Worm (Caenorhabditis elegans) whole organism, L1 larva: ENCODE data around the gene thn-1.

Experiments used
- C16A3.4 ChIP-seq: fragments of 150-350 bp; optimal IDR thresholded peaks from 2 replicates; lab custom pipeline; 2014; ENCODE audit warnings: missing biosample characterization, missing genetic modification characterization
- F16B12.6 ChIP-seq: fragments of 150-350 bp; optimal IDR thresholded peaks from 2 replicates; lab custom pipeline; 2014; ENCODE audit warnings: missing biosample characterization, missing genetic modification characterization
- blmp-1 ChIP-seq: fragments of 150-350 bp; optimal IDR thresholded peaks from 2 replicates; lab custom pipeline; 2014; ENCODE audit warnings: missing biosample characterization, missing genetic modification characterization
- ceh-8 ChIP-seq: fragments of 200-800 bp; sonication (Bioruptor generic); optimal IDR thresholded peaks from 2 replicates; lab custom pipeline; 2018; ENCODE audit warnings: mild to moderate bottlenecking, missing genetic modification characterization, moderate library complexity, missing compliant biosample characterization
- ceh-90 ChIP-seq: sonication (generic microtip); optimal IDR thresholded peaks from 2 replicates; lab custom pipeline; 2016; ENCODE audit warnings: missing genetic modification characterization, missing compliant biosample characterization
- efl-1 ChIP-seq, 4 experiments: fragments of 150-350 bp; optimal IDR thresholded peaks in 3 of 4; peaks in 1 of 4; 1 replicate in 1 of 4; 2 replicates in 3 of 4; lab custom pipeline; 2014; ENCODE audit warnings: missing biosample characterization in 2 of 4, missing genetic modification characterization in 2 of 4, missing genetic modification reagents in 2 of 4
- fkh-4 ChIP-seq: sonication (generic microtip); optimal IDR thresholded peaks from 2 replicates; lab custom pipeline; 2016; ENCODE audit warnings: missing compliant biosample characterization, missing genetic modification characterization, borderline replicate concordance
- hpl-2 ChIP-seq: fragments of 150-350 bp; optimal IDR thresholded peaks from 2 replicates; lab custom pipeline; 2014; ENCODE audit warnings: missing biosample characterization, missing genetic modification reagents, missing genetic modification characterization
- isw-1 ChIP-seq: fragments of 200-800 bp; sonication (Bioruptor generic); IDR thresholded peaks from 2 replicates; pipeline ENCODE4 v1.3.6; 2022; ENCODE audit warnings: missing genetic modification characterization, missing compliant biosample characterization
- jun-1 ChIP-seq: fragments of 150-350 bp; optimal IDR thresholded peaks from 2 replicates; lab custom pipeline; 2014; ENCODE audit warnings: missing biosample characterization, missing genetic modification reagents, missing genetic modification characterization
- lin-14 ChIP-seq: fragments of 200-800 bp; sonication (Bioruptor generic); optimal IDR thresholded peaks from 2 replicates; lab custom pipeline; 2018; ENCODE audit warnings: mild to moderate bottlenecking, missing genetic modification characterization, moderate library complexity, missing compliant biosample characterization
- mab-9 ChIP-seq: fragments of 200-800 bp; sonication (Bioruptor generic); IDR thresholded peaks from 2 replicates; pipeline ENCODE4 v1.3.6; 2022; ENCODE audit warnings: missing genetic modification reagents, missing genetic modification characterization, missing compliant biosample characterization
- mdl-1 ChIP-seq, 2 experiments: fragments of 150-350 bp; optimal IDR thresholded peaks; 2 replicates each; lab custom pipeline; 2014 to 2017; ENCODE audit warnings: missing biosample characterization in 2 of 2, missing genetic modification characterization in 2 of 2, inconsistent platforms in 1 of 2
- nhr-20 ChIP-seq: sonication (generic microtip); optimal IDR thresholded peaks from 2 replicates; lab custom pipeline; 2016; ENCODE audit warnings: mild to moderate bottlenecking, missing genetic modification characterization, missing compliant biosample characterization
- nhr-71 ChIP-seq: sonication (generic microtip); optimal IDR thresholded peaks from 2 replicates; lab custom pipeline; 2016; ENCODE audit warnings: mild to moderate bottlenecking, missing genetic modification characterization, moderate library complexity, missing compliant biosample characterization
- sup-37 ChIP-seq: fragments of 200-800 bp; sonication (Bioruptor generic); optimal IDR thresholded peaks from 2 replicates; lab custom pipeline; 2018; ENCODE audit warnings: mild to moderate bottlenecking, missing genetic modification characterization, missing compliant biosample characterization
- unc-62 ChIP-seq: fragments of 150-350 bp; optimal IDR thresholded peaks from 2 replicates; lab custom pipeline; 2014; ENCODE audit warnings: missing biosample characterization, missing genetic modification reagents, missing genetic modification characterization
- zag-1 ChIP-seq: fragments of 150-350 bp; optimal IDR thresholded peaks from 2 replicates; lab custom pipeline; 2014; ENCODE audit warnings: missing biosample characterization, missing genetic modification characterization
- ztf-11 ChIP-seq, 2 experiments: sonication (generic microtip); optimal IDR thresholded peaks; 2 replicates each; lab custom pipeline; 2016 to 2017; ENCODE audit warnings: missing genetic modification characterization in 2 of 2, missing biosample characterization in 1 of 2, missing compliant biosample characterization in 1 of 2

The thn-1 gene

DNA sequence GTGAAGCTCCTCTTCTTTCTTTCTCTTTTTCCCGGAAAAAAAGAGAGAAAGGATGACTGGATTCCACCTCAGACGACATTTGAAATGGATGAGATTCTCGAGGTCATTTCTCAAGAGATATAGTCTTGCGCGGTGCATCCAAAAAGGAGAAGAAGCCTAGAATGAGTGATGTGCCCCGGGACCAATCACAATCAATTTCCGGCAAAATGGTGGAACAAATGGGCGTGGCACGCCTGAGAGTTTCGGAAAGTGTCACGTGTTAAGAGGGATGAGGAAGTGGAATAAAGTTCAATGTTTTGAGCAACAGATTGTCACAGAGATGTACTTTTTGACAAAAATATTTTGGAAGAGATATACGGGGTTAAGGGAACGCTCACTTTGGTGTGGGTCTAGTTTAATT, 45.7 kb downstream of the thn-1 start:
- TF ChIP-seq efl-1 (optimal IDR thresholded peaks at IDR 0.05; lab: Kevin White, UChicago) = no peak
- peak in 1 of 2 experiments; percentile 56 for TF ChIP-seq efl-1 (GFP tag; optimal IDR thresholded peaks at IDR 0.05 in 1 of 2; lab: Kevin White, UChicago)
- no peak for TF ChIP-seq ztf-11 (tag; optimal IDR thresholded peaks at IDR 0.05; lab: Kevin White, UChicago)
- peak; percentile 68 for TF ChIP-seq lin-14 (GFP tag; lab: Kevin White, UChicago)
- TF ChIP-seq jun-1 (tag; lab: Kevin White, UChicago) = no peak
- no peak for TF ChIP-seq sup-37 (GFP tag; lab: Kevin White, UChicago)

DNA sequence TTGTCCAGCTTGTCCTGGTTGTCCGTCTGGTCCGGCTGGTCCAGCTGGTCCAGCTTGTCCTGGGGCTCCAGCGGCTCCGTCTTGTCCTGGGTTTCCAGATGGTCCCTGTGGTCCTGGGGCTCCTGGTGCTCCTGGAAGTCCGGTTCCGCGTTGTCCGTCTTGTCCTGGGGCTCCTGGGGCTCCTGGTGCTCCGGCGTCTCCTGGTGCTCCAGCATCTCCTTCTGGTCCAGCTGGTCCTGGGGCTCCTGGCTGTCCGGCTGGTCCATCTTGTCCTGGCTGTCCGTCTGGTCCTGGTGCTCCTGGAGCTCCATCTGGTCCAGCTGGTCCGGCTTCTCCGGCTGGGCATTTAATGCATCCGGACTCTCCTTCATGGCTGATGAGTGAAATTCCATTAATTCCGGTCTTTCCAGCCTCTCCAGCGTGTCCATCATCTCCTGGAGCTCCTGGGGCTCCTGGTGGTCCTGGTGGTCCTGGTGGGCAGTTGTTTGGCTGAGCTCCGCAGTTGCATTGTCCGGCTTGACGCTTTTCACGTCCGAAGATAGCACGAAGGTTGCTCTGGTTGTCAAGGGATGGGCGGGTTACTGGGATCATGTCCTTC, 47.9 kb downstream of the thn-1 start:
- TF ChIP-seq fkh-4 (tag; lab: Kevin White, UChicago) (no peak), nhr-20 (tag; lab: Kevin White, UChicago) (no peak), ceh-8 (GFP tag; lab: Kevin White, UChicago) (peak; percentile 48), hpl-2 (GFP tag; lab: Kevin White, UChicago) (no peak)

DNA sequence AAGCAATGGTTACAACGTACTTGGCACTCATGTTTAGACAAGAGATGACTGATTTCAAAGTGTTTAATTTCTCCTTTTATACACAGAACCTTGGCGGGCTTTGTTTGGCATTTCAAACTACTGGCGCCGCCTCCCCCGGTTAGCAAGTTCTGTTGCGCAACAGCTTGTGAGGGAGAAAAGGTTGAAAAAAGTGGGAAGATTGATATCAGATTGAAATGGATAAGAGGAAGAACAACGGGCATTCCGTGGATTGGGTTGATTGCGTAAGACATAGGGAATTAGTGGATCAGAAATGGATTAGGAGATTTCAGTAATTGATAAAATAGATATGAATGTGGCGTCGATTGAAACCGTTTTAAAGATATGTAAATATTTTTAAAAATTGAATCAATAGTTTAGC, 48.6 kb downstream of the thn-1 start, which contains the start of gene col-130:
TSS of gene col-130 (minus strand) at position 50 of the 400 bp plus-strand sequence.
- TF ChIP-seq C16A3.4 (tag; lab: Kevin White, UChicago) (no peak), zag-1 (no peak), unc-62 (GFP tag; lab: Kevin White, UChicago) (no peak), mab-9 (no peak), ceh-90 (no peak), mdl-1 (tag; optimal IDR thresholded peaks at IDR 0.05; lab: Kevin White, UChicago) (no peak), nhr-71 (tag; lab: Kevin White, UChicago) (no peak), ztf-11 (tag; optimal IDR thresholded peaks at IDR 0.05; lab: Kevin White, UChicago) (no peak), F16B12.6 (tag; lab: Kevin White, UChicago) (no peak)
- TF ChIP-seq, all 84 proteins: peak for 0

DNA sequence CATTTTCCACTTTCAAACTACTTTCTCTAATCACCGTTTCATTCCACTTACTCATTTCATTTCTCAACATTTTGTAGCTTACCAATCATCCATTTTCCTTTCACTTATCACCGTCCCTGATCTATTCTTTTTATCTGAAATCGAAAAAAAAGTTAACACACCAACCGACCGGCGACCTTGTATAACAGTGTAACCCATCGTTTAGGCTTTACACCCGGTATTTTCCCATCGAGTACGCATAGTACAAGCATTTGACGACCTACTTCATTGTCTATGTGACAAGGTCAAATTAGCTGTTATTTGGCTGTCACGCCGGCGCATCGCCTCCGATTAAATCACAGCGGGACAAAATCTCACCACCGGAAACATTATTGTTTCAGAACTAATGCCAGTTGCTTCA, 49.6 kb downstream of the thn-1 start:
- peak; percentile 13 for TF ChIP-seq blmp-1 (tag; lab: Kevin White, UChicago)
- no peak for TF ChIP-seq isw-1 (GFP tag; lab: Robert Waterston, UW)
